Worm (Caenorhabditis elegans) whole organism, L4 larva: ENCODE data around the gene VC5.2.

ENCODE experiments used
- ama-1 ChIP-seq: fragments of 150-350 bp; optimal IDR thresholded peaks from 2 replicates; lab custom pipeline; 2014; ENCODE audit warnings: inconsistent platforms, mixed read lengths
- fkh-10 ChIP-seq: fragments of 150-350 bp; optimal IDR thresholded peaks from 2 replicates; lab custom pipeline; 2014; ENCODE audit warnings: missing biosample characterization, missing genetic modification reagents, missing genetic modification characterization
- hlh-30 ChIP-seq: sonication (generic microtip); optimal IDR thresholded peaks from 2 replicates; lab custom pipeline; 2017; ENCODE audit warnings: antibody characterized with exemption, mild to moderate bottlenecking, missing genetic modification characterization, missing compliant biosample characterization; ENCODE audit not compliant: insufficient read depth
- nhr-11 ChIP-seq: fragments of 150-350 bp; optimal IDR thresholded peaks from 2 replicates; lab custom pipeline; 2014; ENCODE audit warnings: missing biosample characterization, missing genetic modification characterization
- pha-4 ChIP-seq, 2 experiments: fragments of 150-350 bp in 1 of 2; fragments of 200-800 bp in 1 of 2; sonication (Bioruptor generic) in 1 of 2; IDR thresholded peaks in 1 of 2; optimal IDR thresholded peaks in 1 of 2; 2 replicates each; pipeline versions ENCODE4 v1.3.6 to Lab custom; 2014 to 2022; ENCODE audit warnings: missing genetic modification characterization in 2 of 2, missing genetic modification reagents in 2 of 2, missing biosample characterization in 1 of 2, missing compliant biosample characterization in 1 of 2
- unc-39 ChIP-seq: sonication (generic microtip); optimal IDR thresholded peaks from 2 replicates; lab custom pipeline; 2017; ENCODE audit warnings: missing biosample characterization, missing genetic modification characterization
- unc-62 ChIP-seq, 3 experiments: fragments of 150-350 bp in 1 of 3; sonication (generic microtip); optimal IDR thresholded peaks in 2 of 3; peaks in 1 of 3; 1 replicate in 1 of 3; 2 replicates in 2 of 3; lab custom pipeline; 2014 to 2017; ENCODE audit warnings: missing biosample characterization in 3 of 3, missing genetic modification characterization in 3 of 3, missing genetic modification reagents in 3 of 3, missing genotype in 1 of 3

DNA sequence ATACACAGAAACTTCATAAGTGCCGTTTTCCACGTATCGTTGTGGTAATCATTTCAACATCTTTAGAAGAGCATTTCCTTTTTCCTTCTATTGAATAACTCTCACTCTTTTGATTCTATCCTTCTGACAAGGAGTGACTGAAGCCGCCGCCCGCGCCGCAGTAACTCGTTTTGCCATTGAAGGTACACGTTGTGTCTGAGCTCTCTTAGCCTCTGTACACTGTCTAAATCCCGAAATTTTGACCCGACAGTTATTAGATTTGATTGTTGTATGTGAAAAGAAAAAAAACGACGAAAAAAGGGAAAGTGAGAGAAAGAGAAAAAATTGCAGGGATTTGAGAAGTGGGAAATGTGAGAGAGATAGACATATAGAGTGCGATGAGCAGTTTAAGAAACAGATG lies 25.5 kb downstream of the VC5.2 start:
- TF ChIP-seq hlh-30, result no peak
- no peak for TF ChIP-seq unc-39
- TF ChIP-seq nhr-11, result no peak
- no peak for TF ChIP-seq ama-1 (lab: Kevin White, UChicago)
- peak in 1 of 2 experiments; percentile 56 for TF ChIP-seq unc-62 (GFP tag; optimal IDR thresholded peaks at IDR 0.05 in 1 of 2; lab: Kevin White, UChicago)
- no peak for TF ChIP-seq unc-62 (tag; optimal IDR thresholded peaks at IDR 0.05; lab: Kevin White, UChicago)
- no peak for TF ChIP-seq pha-4 (GFP tag; IDR thresholded peaks at IDR 0.05; lab: Robert Waterston, UW)
- no peak for TF ChIP-seq pha-4 (tag; optimal IDR thresholded peaks at IDR 0.05; lab: Kevin White, UChicago)
- TF ChIP-seq fkh-10, result peak; percentile 80
